Worm (Caenorhabditis elegans) whole organism, late embryonic: ENCODE results near the gene mapk-15.

ENCODE experiments used
- C38D4.7 ChIP-seq: fragments of 200-800 bp; sonication (Bioruptor generic); optimal IDR thresholded peaks from 2 replicates; lab custom pipeline; 2018; ENCODE audit warnings: mild to moderate bottlenecking, missing genetic modification characterization, moderate library complexity, missing compliant biosample characterization
- F13H6.1 ChIP-seq: sonication (generic microtip); optimal IDR thresholded peaks from 2 replicates; lab custom pipeline; 2016; ENCODE audit warnings: missing genetic modification characterization, missing compliant biosample characterization
- K02D7.2 ChIP-seq: sonication (generic microtip); optimal IDR thresholded peaks from 2 replicates; lab custom pipeline; 2017; ENCODE audit warnings: mild to moderate bottlenecking, missing genetic modification characterization, missing compliant biosample characterization
- Y22D7AL.16 ChIP-seq: sonication (generic microtip); optimal IDR thresholded peaks from 2 replicates; lab custom pipeline; 2016; ENCODE audit warnings: missing genetic modification characterization, missing compliant biosample characterization
- ahr-1 ChIP-seq: sonication (generic microtip); optimal IDR thresholded peaks from 2 replicates; lab custom pipeline; 2016; ENCODE audit warnings: missing genetic modification characterization, missing compliant biosample characterization
- ceh-18 ChIP-seq: sonication (generic microtip); optimal IDR thresholded peaks from 2 replicates; lab custom pipeline; 2016; ENCODE audit warnings: missing genetic modification characterization, missing compliant biosample characterization
- ceh-2 ChIP-seq: sonication (generic microtip); optimal IDR thresholded peaks from 2 replicates; lab custom pipeline; 2016; ENCODE audit warnings: missing genotype, missing genetic modification characterization, missing compliant biosample characterization
- ceh-22 ChIP-seq: sonication (generic microtip); optimal IDR thresholded peaks from 2 replicates; lab custom pipeline; 2017; ENCODE audit warnings: missing biosample characterization, missing genetic modification characterization
- ceh-30 ChIP-seq: fragments of 150-350 bp; optimal IDR thresholded peaks from 2 replicates; lab custom pipeline; 2014; ENCODE audit warnings: missing biosample characterization, missing genetic modification characterization
- ceh-31 ChIP-seq: sonication (generic microtip); optimal IDR thresholded peaks from 2 replicates; lab custom pipeline; 2016; ENCODE audit warnings: missing genetic modification characterization, missing compliant biosample characterization
- ceh-45 ChIP-seq: fragments of 200-800 bp; sonication (Bioruptor generic); IDR thresholded peaks from 2 replicates; pipeline ENCODE4 v1.3.6; 2022; ENCODE audit warnings: missing genetic modification reagents, missing genetic modification characterization, missing compliant biosample characterization
- ceh-6 ChIP-seq: fragments of 200-800 bp; sonication (Bioruptor generic); optimal IDR thresholded peaks from 2 replicates; lab custom pipeline; 2018; ENCODE audit warnings: mild to moderate bottlenecking, missing genetic modification characterization, missing compliant biosample characterization
- ceh-9 ChIP-seq: sonication (generic microtip); optimal IDR thresholded peaks from 2 replicates; lab custom pipeline; 2016; ENCODE audit warnings: mild to moderate bottlenecking, missing genetic modification characterization, inconsistent platforms, missing compliant biosample characterization
- dmd-4 ChIP-seq: sonication (generic microtip); optimal IDR thresholded peaks from 2 replicates; lab custom pipeline; 2016; ENCODE audit warnings: borderline replicate concordance, missing genetic modification characterization, missing compliant biosample characterization
- elt-2 ChIP-seq: sonication (generic microtip); optimal IDR thresholded peaks from 2 replicates; lab custom pipeline; 2016; ENCODE audit warnings: missing genetic modification reagents, missing genetic modification characterization, missing compliant biosample characterization
- ets-4 ChIP-seq: sonication (generic microtip); optimal IDR thresholded peaks from 2 replicates; lab custom pipeline; 2016; ENCODE audit warnings: missing genetic modification characterization, missing compliant biosample characterization
- fax-1 ChIP-seq: sonication (generic microtip); optimal IDR thresholded peaks from 2 replicates; lab custom pipeline; 2016; ENCODE audit warnings: missing genotype, missing genetic modification characterization, missing compliant biosample characterization
- fkh-6 ChIP-seq: sonication (generic microtip); optimal IDR thresholded peaks from 2 replicates; lab custom pipeline; 2016; ENCODE audit warnings: missing genetic modification characterization, missing compliant biosample characterization
- hlh-13 ChIP-seq: fragments of 200-800 bp; sonication (Bioruptor generic); optimal IDR thresholded peaks from 2 replicates; lab custom pipeline; 2018; ENCODE audit warnings: mild to moderate bottlenecking, missing genetic modification characterization, missing compliant biosample characterization
- hlh-8 ChIP-seq: sonication (generic microtip); optimal IDR thresholded peaks from 2 replicates; lab custom pipeline; 2016; ENCODE audit warnings: missing genotype, missing genetic modification characterization, missing compliant biosample characterization
- madf-2 ChIP-seq: sonication (generic microtip); optimal IDR thresholded peaks from 2 replicates; lab custom pipeline; 2017; ENCODE audit warnings: missing genetic modification characterization, missing compliant biosample characterization
- npax-4 ChIP-seq: sonication (generic microtip); optimal IDR thresholded peaks from 2 replicates; lab custom pipeline; 2016; ENCODE audit warnings: missing genetic modification characterization, missing compliant biosample characterization
- pag-3 ChIP-seq: sonication (generic microtip); optimal IDR thresholded peaks from 2 replicates; lab custom pipeline; 2016; ENCODE audit warnings: missing compliant biosample characterization, missing genetic modification characterization, borderline replicate concordance
- pax-1 ChIP-seq: fragments of 150-350 bp; optimal IDR thresholded peaks from 2 replicates; lab custom pipeline; 2014; ENCODE audit warnings: missing biosample characterization, missing genetic modification characterization
- pha-2 ChIP-seq: sonication (generic microtip); optimal IDR thresholded peaks from 2 replicates; lab custom pipeline; 2017; ENCODE audit warnings: mild to moderate bottlenecking, missing genetic modification characterization, missing compliant biosample characterization
- pha-4 ChIP-seq: fragments of 150-350 bp; optimal IDR thresholded peaks from 2 replicates; lab custom pipeline; 2018; ENCODE audit warnings: missing biosample characterization, missing genetic modification reagents, missing genetic modification characterization
- pqm-1 ChIP-seq: sonication (generic microtip); optimal IDR thresholded peaks from 2 replicates; lab custom pipeline; 2016; ENCODE audit warnings: missing genetic modification characterization, missing compliant biosample characterization
- ref-2 ChIP-seq: sonication (generic microtip); optimal IDR thresholded peaks from 2 replicates; lab custom pipeline; 2016; ENCODE audit warnings: missing genetic modification characterization, missing compliant biosample characterization
- sox-4 ChIP-seq: sonication (generic microtip); optimal IDR thresholded peaks from 2 replicates; lab custom pipeline; 2017; ENCODE audit warnings: mild to moderate bottlenecking, missing genetic modification characterization, inconsistent platforms, missing compliant biosample characterization
- unc-55 ChIP-seq: sonication (generic microtip); optimal IDR thresholded peaks from 2 replicates; lab custom pipeline; 2017; ENCODE audit warnings: missing biosample characterization, missing genetic modification reagents, missing genetic modification characterization
- zip-5 ChIP-seq: sonication (generic microtip); optimal IDR thresholded peaks from 2 replicates; lab custom pipeline; 2016; ENCODE audit warnings: missing genetic modification characterization, missing compliant biosample characterization
- ztf-16 ChIP-seq: sonication (generic microtip); optimal IDR thresholded peaks from 2 replicates; lab custom pipeline; 2017; ENCODE audit warnings: missing genetic modification characterization, missing compliant biosample characterization

mapk-15 gene

ce11 chrIII:6039370-6039769 is 28.3 kb upstream of the mapk-15 start, which contains the start of gene ift-139:
Gene ift-139, minus strand, starts transcription at chrIII:6039470.
- TF ChIP-seq hlh-8 = no peak
- no peak for TF ChIP-seq pag-3
- TF ChIP-seq unc-55 (GFP tag; lab: Kevin White, UChicago) = no peak
- TF ChIP-seq dmd-4 (tag; lab: Kevin White, UChicago) = no peak
- TF ChIP-seq ceh-9 (tag; lab: Kevin White, UChicago) = no peak
- TF ChIP-seq, all 69 proteins: peak for 0

ce11 chrIII:6046881-6047280 is 20.8 kb upstream of the mapk-15 start, which contains the start of gene tbx-11:
Gene tbx-11, minus strand, starts transcription at chrIII:6046981.
- TF ChIP-seq ceh-18 (tag; lab: Kevin White, UChicago) = no peak
- peak; percentile 57 for TF ChIP-seq elt-2 (tag; lab: Kevin White, UChicago)
- TF ChIP-seq, all 69 proteins: peak for 1

- TF ChIP-seq ahr-1 (tag; lab: Kevin White, UChicago) (no peak), ceh-30 (tag; lab: Kevin White, UChicago) (no peak), sox-4 (tag; lab: Kevin White, UChicago) (no peak), ceh-31 (no peak), ref-2 (no peak), npax-4 (tag; lab: Kevin White, UChicago) (no peak), unc-55 (GFP tag; lab: Kevin White, UChicago) (no peak), hlh-13 (GFP tag; lab: Kevin White, UChicago) (no peak), C38D4.7 (no peak), ceh-45 (no peak), zip-5 (tag; lab: Kevin White, UChicago) (no peak), F13H6.1 (tag; lab: Kevin White, UChicago) (no peak)
Observed at ce11 chrIII:6055706-6056105, 12.0 kb upstream of the mapk-15 start, which contains the start of gene F40H6.5. Gene F40H6.5, minus strand, starts transcription at chrIII:6055806.

DNA sequence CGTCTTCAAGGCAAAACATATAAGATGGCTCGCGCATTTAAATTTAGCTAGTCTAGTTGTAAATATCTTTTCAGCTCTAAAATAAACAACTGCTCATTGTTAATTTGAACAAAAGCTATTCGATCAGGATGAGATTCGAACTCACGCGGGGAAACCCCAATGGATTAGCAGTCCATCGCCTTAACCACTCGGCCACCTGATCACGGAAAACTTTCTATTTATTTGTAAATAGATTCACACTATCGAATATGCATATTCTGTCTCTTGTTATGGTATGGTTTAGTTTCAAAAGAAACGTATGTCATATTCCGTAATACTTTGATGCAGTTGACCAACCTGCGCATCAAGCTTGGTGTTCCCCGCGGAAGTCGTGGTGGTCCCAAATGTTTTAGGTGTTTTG is 11.5 kb upstream of the mapk-15 start:
- TF ChIP-seq pha-4 (tag; lab: Kevin White, UChicago) (no peak), K02D7.2 (no peak), ceh-6 (GFP tag; lab: Kevin White, UChicago) (no peak), ztf-16 (no peak), pqm-1 (tag; lab: Kevin White, UChicago) (no peak), fkh-6 (tag; lab: Kevin White, UChicago) (no peak), ceh-2 (tag; lab: Kevin White, UChicago) (no peak)

- TF ChIP-seq ceh-9 (tag; lab: Kevin White, UChicago) = no peak
- no peak for TF ChIP-seq Y22D7AL.16 (tag; lab: Kevin White, UChicago)
- no peak for TF ChIP-seq ets-4
- no peak for TF ChIP-seq fax-1 (tag; lab: Kevin White, UChicago)
- no peak for TF ChIP-seq madf-2 (tag; lab: Kevin White, UChicago)
Observed at ce11 chrIII:6056770-6057169, 10.9 kb upstream of the mapk-15 start, which contains the start of gene clc-10. Gene clc-10, plus strand, starts transcription at chrIII:6057070.

ce11 chrIII:6072937-6073336 is 5.3 kb downstream of the mapk-15 start:
- peak; percentile 72 for TF ChIP-seq pax-1 (tag; lab: Kevin White, UChicago)
- no peak for TF ChIP-seq pha-2 (tag; lab: Kevin White, UChicago)
- TF ChIP-seq ceh-22 (tag; lab: Kevin White, UChicago) = no peak
